Worm (Caenorhabditis elegans) whole organism, early embryonic: ENCODE data around the gene hrde-2.

Source experiments
- B0310.2 ChIP-seq: sonication (generic microtip); optimal IDR thresholded peaks from 2 replicates; lab custom pipeline; 2016; ENCODE audit warnings: mild to moderate bottlenecking, missing genetic modification characterization, missing compliant biosample characterization
- F13C5.2 ChIP-seq: sonication (generic microtip); optimal IDR thresholded peaks from 2 replicates; lab custom pipeline; 2017; ENCODE audit warnings: mild to moderate bottlenecking, missing genetic modification characterization, inconsistent platforms, missing compliant biosample characterization
- ama-1 ChIP-seq: fragments of 150-350 bp; optimal IDR thresholded peaks from 2 replicates; lab custom pipeline; 2014
- ceh-13 ChIP-seq: fragments of 200-800 bp; sonication (Bioruptor generic); optimal IDR thresholded peaks from 2 replicates; lab custom pipeline; 2018; ENCODE audit warnings: mild to moderate bottlenecking, missing genetic modification characterization, missing compliant biosample characterization
- flt-1 ChIP-seq: fragments of 200-800 bp; sonication (Bioruptor generic); IDR thresholded peaks from 2 replicates; pipeline ENCODE4 v1.3.6; 2022; ENCODE audit warnings: missing genetic modification characterization, missing compliant biosample characterization
- hmbx-1 ChIP-seq: sonication (generic microtip); optimal IDR thresholded peaks from 2 replicates; lab custom pipeline; 2016; ENCODE audit warnings: mild to moderate bottlenecking, missing genetic modification characterization, missing compliant biosample characterization
- hmg-4 ChIP-seq: fragments of 200-800 bp; sonication (Bioruptor generic); optimal IDR thresholded peaks from 2 replicates; lab custom pipeline; 2018; ENCODE audit warnings: mild to moderate bottlenecking, missing genetic modification characterization, missing compliant biosample characterization
- scrt-1 ChIP-seq: fragments of 200-800 bp; sonication (Bioruptor generic); IDR thresholded peaks from 2 replicates; pipeline ENCODE4 v1.3.6; 2022; ENCODE audit warnings: missing genetic modification characterization, missing compliant biosample characterization
- sea-1 ChIP-seq: fragments of 200-800 bp; sonication (Bioruptor generic); conservative IDR thresholded peaks from 2 replicates; pipeline ENCODE4 v1.3.6; 2022; ENCODE audit warnings: missing genetic modification characterization, missing compliant biosample characterization
- tbx-11 ChIP-seq: fragments of 200-800 bp; sonication (Bioruptor generic); IDR thresholded peaks from 2 replicates; pipeline ENCODE4 v1.3.6; 2022; ENCODE audit warnings: missing genetic modification characterization, missing compliant biosample characterization
- tbx-37 ChIP-seq: fragments of 200-800 bp; sonication (Bioruptor generic); conservative IDR thresholded peaks from 2 replicates; pipeline ENCODE4 v1.3.6; 2022; ENCODE audit warnings: missing genetic modification reagents, missing genetic modification characterization, missing compliant biosample characterization
- tra-4 ChIP-seq: sonication (generic microtip); optimal IDR thresholded peaks from 2 replicates; lab custom pipeline; 2017; ENCODE audit warnings: missing genetic modification characterization, missing compliant biosample characterization

- TF ChIP-seq scrt-1 (GFP tag; lab: Robert Waterston, UW) = no peak
- no peak for TF ChIP-seq ama-1 (lab: Kevin White, UChicago)
- TF ChIP-seq ceh-13 (GFP tag; lab: Kevin White, UChicago) = no peak
- no peak for TF ChIP-seq hmbx-1 (tag; lab: Kevin White, UChicago)
- no peak for TF ChIP-seq hmg-4 (GFP tag; lab: Kevin White, UChicago)
- TF ChIP-seq tbx-37 (GFP tag; lab: Robert Waterston, UW) = no peak
- no peak for TF ChIP-seq B0310.2 (tag; lab: Kevin White, UChicago)
- no peak for TF ChIP-seq sea-1
- no peak for TF ChIP-seq tbx-11 (GFP tag; lab: Robert Waterston, UW)
- no peak for TF ChIP-seq tra-4 (tag; lab: Kevin White, UChicago)
- no peak for TF ChIP-seq F13C5.2
- TF ChIP-seq flt-1 (GFP tag; lab: Robert Waterston, UW) = no peak
Measured at ce11 chrV:14991489-14991888, 13.4 kb upstream of the hrde-2 start.
